Worm (Caenorhabditis elegans) whole organism, early embryonic: ENCODE measurements around the gene fbxb-55.

Experiments used
- aly-1 ChIP-seq: sonication (generic microtip); optimal IDR thresholded peaks from 2 replicates; lab custom pipeline; 2016; ENCODE audit warnings: missing genetic modification characterization, missing compliant biosample characterization
- ama-1 ChIP-seq: fragments of 150-350 bp; optimal IDR thresholded peaks from 2 replicates; lab custom pipeline; 2014
- ceh-36 ChIP-seq: sonication (generic microtip); optimal IDR thresholded peaks from 2 replicates; lab custom pipeline; 2016; ENCODE audit warnings: missing genetic modification characterization, inconsistent platforms, missing compliant biosample characterization
- flt-1 ChIP-seq: fragments of 200-800 bp; sonication (Bioruptor generic); IDR thresholded peaks from 2 replicates; pipeline ENCODE4 v1.3.6; 2022; ENCODE audit warnings: missing genetic modification characterization, missing compliant biosample characterization
- hmg-4 ChIP-seq: fragments of 200-800 bp; sonication (Bioruptor generic); optimal IDR thresholded peaks from 2 replicates; lab custom pipeline; 2018; ENCODE audit warnings: mild to moderate bottlenecking, missing genetic modification characterization, missing compliant biosample characterization
- pes-1 ChIP-seq: fragments of 200-800 bp; sonication (Bioruptor generic); IDR thresholded peaks from 2 replicates; pipeline ENCODE4 v1.3.6; 2022; ENCODE audit warnings: missing genetic modification reagents, missing genetic modification characterization, missing compliant biosample characterization

- TF ChIP-seq ama-1 (lab: Kevin White, UChicago) (no peak), ceh-36 (tag; lab: Kevin White, UChicago) (no peak), aly-1 (tag; lab: Kevin White, UChicago) (no peak), hmg-4 (GFP tag; lab: Kevin White, UChicago) (no peak), flt-1 (GFP tag; lab: Robert Waterston, UW) (no peak), pes-1 (GFP tag; lab: Robert Waterston, UW) (no peak)
Observed at ce11 chrIV:4034883-4035282, 33.7 kb upstream of the fbxb-55 start, which contains the start of gene hlh-30.
